Fruit fly (Drosophila melanogaster): ENCODE results near the gene tara.

tara gene

DNA sequence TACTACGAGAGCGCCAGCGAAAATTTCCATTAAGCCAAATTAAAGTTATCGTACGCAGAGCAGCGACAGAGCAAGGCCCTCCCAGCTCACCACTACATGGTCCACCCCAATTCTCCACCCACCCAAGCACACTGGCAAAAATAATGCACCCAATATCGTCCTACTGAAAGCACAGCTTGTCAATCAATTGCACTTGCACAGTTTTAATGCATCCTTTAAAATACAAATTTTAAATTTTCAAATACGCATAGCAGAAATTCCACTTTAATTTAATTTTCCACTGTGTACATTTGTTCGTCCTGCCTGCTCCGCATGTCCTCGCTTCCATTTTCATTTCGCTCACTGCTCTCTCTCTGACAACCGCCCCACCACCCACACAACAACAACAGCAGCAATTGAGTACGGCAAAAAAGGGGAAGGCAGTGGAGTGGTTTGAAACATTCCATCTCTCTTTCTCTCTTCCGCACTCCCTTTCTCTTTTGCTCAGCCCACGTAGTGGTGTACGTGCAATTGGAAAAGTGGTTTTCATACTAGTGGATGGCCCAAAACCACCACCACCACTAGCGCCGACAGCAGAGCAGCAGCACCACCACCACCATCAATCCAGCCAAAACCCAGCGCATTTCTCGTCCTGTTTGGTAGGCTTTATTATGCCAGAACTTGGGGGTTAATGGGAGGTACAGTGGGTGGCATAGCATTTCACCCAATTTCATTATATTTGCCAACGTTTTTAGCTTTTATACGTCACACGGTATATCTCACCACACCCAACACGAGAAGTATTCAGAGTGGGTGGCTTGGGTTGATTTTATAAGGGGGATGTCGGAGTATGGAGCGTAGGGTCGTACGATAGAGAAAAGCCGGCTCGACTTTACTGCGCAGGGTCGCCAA, 22.4 kb downstream of the tara start (continued):
- TF ChIP-seq CG17802 (tag; optimal IDR thresholded peaks at IDR 0.05) (peak; percentile 69), ato (GFP tag; IDR thresholded peaks at IDR 0.05; ENCODE audit: partially characterized antibody) (no peak), jigr1 (GFP tag; IDR thresholded peaks at IDR 0.05) (peak; percentile 50; the same call in 2 of the 3 replicates), Med (GFP tag) (peak; percentile 84), tgo (GFP tag; IDR thresholded peaks at IDR 0.05) (peak; percentile 66; the same call in 2 of the 3 replicates), CG11504 (tag; optimal IDR thresholded peaks at IDR 0.05) (peak; percentile 91), CG2712 (tag; optimal IDR thresholded peaks at IDR 0.05) (peak; percentile 81), hb (GFP tag; IDR thresholded peaks at IDR 0.05; ENCODE audit: partially characterized antibody) (no peak), run (tag; optimal IDR thresholded peaks at IDR 0.05) (no peak), Dref (GFP tag; IDR thresholded peaks at IDR 0.05) (no peak), org-1 (GFP tag; optimal IDR thresholded peaks at IDR 0.05) (peak; percentile 79), CG10209 (GFP tag; optimal IDR thresholded peaks at IDR 0.05) (peak; percentile 50), pros (GFP tag; optimal IDR thresholded peaks at IDR 0.05) (peak; percentile 67), CG7786 (GFP tag; optimal IDR thresholded peaks at IDR 0.05) (peak; percentile 16), CG8478 (optimal IDR thresholded peaks at IDR 0.05) (no peak), CG3847 (GFP tag; IDR thresholded peaks at IDR 0.05) (peak; percentile 54), peb (GFP tag; IDR thresholded peaks at IDR 0.05) (no peak), CG14441 (GFP tag; IDR thresholded peaks at IDR 0.05) (peak; percentile 75), Meics (GFP tag; optimal IDR thresholded peaks at IDR 0.05) (peak; percentile 92), vfl (GFP tag; optimal IDR thresholded peaks at IDR 0.05) (peak; percentile 53), CG31388 (GFP tag; optimal IDR thresholded peaks at IDR 0.05) (peak; percentile 32), CG7963 (GFP tag; IDR thresholded peaks at IDR 0.05; ENCODE audit: partially characterized antibody) (no peak), Ets97D (GFP tag; optimal IDR thresholded peaks at IDR 0.05) (no peak), CG10654 (GFP tag; optimal IDR thresholded peaks at IDR 0.05) (peak; percentile 84), Side (GFP tag; optimal IDR thresholded peaks at IDR 0.05) (peak; percentile 34), B-H1 (GFP tag; IDR thresholded peaks at IDR 0.05) (peak; percentile 84), nmo (GFP tag; optimal IDR thresholded peaks at IDR 0.05) (peak; percentile 63), CG17361 (GFP tag; IDR thresholded peaks at IDR 0.05) (peak; percentile 78), tna (GFP tag; IDR thresholded peaks at IDR 0.05; ENCODE audit: partially characterized antibody) (no peak), Usf (GFP tag; optimal IDR thresholded peaks at IDR 0.05) (peak; percentile 8), Bteb2 (GFP tag; optimal IDR thresholded peaks at IDR 0.05) (peak; percentile 47), CG10366 (GFP tag; IDR thresholded peaks at IDR 0.05) (peak; percentile 39; the same call in 1 of the 2 replicates), HmgD (GFP tag; optimal IDR thresholded peaks at IDR 0.05) (peak; percentile 81), CG4854 (GFP tag; optimal IDR thresholded peaks at IDR 0.05) (peak; percentile 78), Adf1 (GFP tag; IDR thresholded peaks at IDR 0.05) (peak; percentile 5; the same call in 1 of the 2 replicates), row (GFP tag; IDR thresholded peaks at IDR 0.05) (peak; percentile 87), CG15514 (GFP tag; optimal IDR thresholded peaks at IDR 0.05) (peak; percentile 87), mld (GFP tag; IDR thresholded peaks at IDR 0.05; ENCODE audit: partially characterized antibody) (no peak), CG3726 (GFP tag; IDR thresholded peaks at IDR 0.05) (no peak), gcm (GFP tag; optimal IDR thresholded peaks at IDR 0.05) (peak; percentile 39), CG10565 (GFP tag; optimal IDR thresholded peaks at IDR 0.05) (peak; percentile 36), CG18764 (GFP tag; optimal IDR thresholded peaks at IDR 0.05) (peak; percentile 74), CG8944 (GFP tag; optimal IDR thresholded peaks at IDR 0.05) (peak; percentile 88), Optix (GFP tag; IDR thresholded peaks at IDR 0.05) (0 out of 3 replicates have a peak, but pooled peaks have one; percentile 23), CG43689 (GFP tag; IDR thresholded peaks at IDR 0.05) (no peak), CG7372 (GFP tag; IDR thresholded peaks at IDR 0.05) (peak; percentile 82), CG6272 (GFP tag; IDR thresholded peaks at IDR 0.05) (peak; percentile 73), bbx (GFP tag; IDR thresholded peaks at IDR 0.05; ENCODE audit: partially characterized antibody) (no peak; the same call in 1 of the 2 replicates), CG6854 (GFP tag; optimal IDR thresholded peaks at IDR 0.05) (peak; percentile 94)
